Worm (Caenorhabditis elegans) whole organism, early embryonic: Measurements from ENCODE around the gene C44B12.3.

Source experiments
- aly-1 ChIP-seq: sonication (generic microtip); optimal IDR thresholded peaks from 2 replicates; lab custom pipeline; 2016; ENCODE audit warnings: missing genetic modification characterization, missing compliant biosample characterization
- ama-1 ChIP-seq: fragments of 150-350 bp; optimal IDR thresholded peaks from 2 replicates; lab custom pipeline; 2014
- ceh-13 ChIP-seq: fragments of 200-800 bp; sonication (Bioruptor generic); optimal IDR thresholded peaks from 2 replicates; lab custom pipeline; 2018; ENCODE audit warnings: mild to moderate bottlenecking, missing genetic modification characterization, missing compliant biosample characterization
- hmg-4 ChIP-seq: fragments of 200-800 bp; sonication (Bioruptor generic); optimal IDR thresholded peaks from 2 replicates; lab custom pipeline; 2018; ENCODE audit warnings: mild to moderate bottlenecking, missing genetic modification characterization, missing compliant biosample characterization
- tra-4 ChIP-seq: sonication (generic microtip); optimal IDR thresholded peaks from 2 replicates; lab custom pipeline; 2017; ENCODE audit warnings: missing genetic modification characterization, missing compliant biosample characterization

DNA sequence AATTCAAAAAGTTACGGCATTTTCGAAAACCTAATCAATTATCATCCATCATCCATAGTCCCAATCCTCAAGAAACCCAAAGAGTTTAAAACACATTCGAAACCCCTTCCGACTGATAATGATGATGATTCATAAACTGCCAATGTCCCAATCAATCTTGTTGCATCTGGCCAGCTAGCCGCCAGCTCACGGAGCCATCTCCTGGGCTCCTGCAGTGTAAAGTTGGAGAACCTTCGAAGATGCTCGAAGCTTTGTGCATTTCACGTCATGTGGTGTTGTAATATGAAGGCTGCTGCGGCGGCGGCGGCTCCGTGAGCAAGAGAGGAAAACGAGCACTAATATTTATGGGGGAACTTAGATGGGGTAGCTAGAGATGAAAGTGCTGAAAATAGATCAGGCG lies 3.5 kb downstream of the C44B12.3 start:
- no peak for TF ChIP-seq tra-4 (tag; lab: Kevin White, UChicago)
- no peak for TF ChIP-seq hmg-4
- TF ChIP-seq ama-1 (lab: Kevin White, UChicago): no peak
- no peak for TF ChIP-seq aly-1 (tag; lab: Kevin White, UChicago)
- TF ChIP-seq ceh-13 (GFP tag; lab: Kevin White, UChicago): no peak
